Fruit fly (Drosophila melanogaster): ENCODE data around the gene CG1143.

Gene CG1143

DNA sequence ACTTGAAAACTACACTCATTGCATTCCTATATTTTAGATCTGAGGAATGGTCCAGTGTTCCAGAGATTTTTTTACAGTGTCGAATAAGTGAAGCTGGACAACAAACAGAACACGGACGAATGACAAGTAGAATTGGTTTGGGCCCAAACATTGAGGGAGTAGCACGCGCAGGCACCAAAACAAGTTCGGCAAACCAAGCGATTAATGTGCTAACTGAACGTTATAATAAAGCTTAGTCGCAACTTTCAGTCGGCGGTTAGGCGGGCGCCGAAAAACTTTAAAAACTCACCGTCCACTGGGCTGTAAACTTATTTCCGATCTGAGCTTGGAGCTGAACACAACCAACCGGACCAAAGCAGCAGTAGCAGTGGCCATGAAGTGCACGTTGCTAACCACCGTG lies at the start of gene CG1143:
CG1143 (plus strand) TSS at position 301 of the 400 bp plus-strand sequence.
- no peak for TF ChIP-seq noc (tag; optimal IDR thresholded peaks at IDR 0.05)

DNA sequence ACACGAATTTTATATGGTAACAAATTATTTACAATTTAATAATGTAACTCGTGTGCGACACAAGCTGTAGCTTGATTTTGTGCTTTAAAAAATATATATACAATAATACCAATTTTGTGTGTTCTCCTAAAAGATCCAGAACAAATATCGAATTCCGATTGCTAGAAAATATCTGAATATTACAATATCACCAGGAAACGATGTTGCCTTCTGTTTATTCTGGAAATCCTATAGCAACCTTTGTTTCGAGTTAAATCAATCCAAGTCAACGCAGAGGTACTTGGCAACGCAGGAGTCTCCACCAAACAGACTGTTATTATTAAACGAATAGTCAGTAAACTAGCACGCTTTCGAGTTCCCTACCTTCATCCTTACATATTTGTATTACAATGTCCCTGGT lies 49.7 kb upstream of the CG1143 start, which contains the start of gene CG16984:
CG16984 (plus strand) TSS at position 301 of the 400 bp plus-strand sequence.
- TF ChIP-seq noc (tag; optimal IDR thresholded peaks at IDR 0.05), result no peak

DNA sequence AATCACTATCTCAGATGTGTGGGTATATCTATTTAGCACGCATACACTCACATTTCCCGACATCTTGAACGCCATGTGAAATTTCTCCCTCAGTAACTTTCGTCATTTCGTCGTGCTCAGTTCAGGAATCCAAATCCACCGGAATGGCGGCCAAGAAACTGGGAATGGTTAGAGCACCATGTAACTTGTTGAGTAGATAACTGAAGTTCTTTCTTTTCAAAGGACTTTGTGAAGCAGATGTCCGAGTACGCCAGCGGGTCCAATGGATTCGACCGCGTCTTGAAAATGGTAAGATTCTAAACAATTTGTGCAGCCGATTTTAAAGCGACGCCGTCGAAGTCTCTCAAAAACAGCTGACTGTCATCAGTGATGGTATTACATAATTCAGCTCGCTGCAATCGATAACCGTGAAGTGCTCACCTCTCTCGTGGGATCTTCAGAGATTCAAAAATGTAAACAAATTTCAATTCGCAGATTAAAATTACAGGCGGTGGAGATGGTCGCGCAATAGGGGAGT lies 45.9 kb upstream of the CG1143 start, which contains the start of the genes CG16985 and CG12182:
CG16985 (plus strand) TSS at position 84 of the 517 bp plus-strand sequence.
CG12182 (minus strand) TSS at position 366 of the 517 bp plus-strand sequence.
- no peak for TF ChIP-seq noc (tag; optimal IDR thresholded peaks at IDR 0.05)

DNA sequence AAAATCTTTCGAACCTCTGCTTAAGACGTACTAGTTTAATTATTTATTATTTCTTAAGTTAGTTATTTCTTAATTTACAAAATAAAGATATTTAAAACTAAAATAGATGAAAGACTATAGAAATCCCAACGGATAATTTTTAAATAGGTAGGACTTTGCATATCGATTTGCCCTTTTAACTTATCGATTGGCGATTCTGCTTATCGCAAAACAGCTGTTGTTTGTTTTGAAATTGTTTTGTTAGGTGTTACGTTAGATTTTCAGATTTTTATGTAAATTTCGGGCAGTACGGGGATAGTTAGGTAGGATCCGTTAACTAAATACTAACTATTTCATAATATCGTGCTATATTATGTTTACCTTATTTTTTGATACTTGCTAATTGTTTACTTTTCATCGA lies 45.0 kb upstream of the CG1143 start, which contains the start of gene CG16986:
CG16986 (plus strand) TSS at position 188 of the 400 bp plus-strand sequence.
- TF ChIP-seq noc (tag; optimal IDR thresholded peaks at IDR 0.05), result no peak

DNA sequence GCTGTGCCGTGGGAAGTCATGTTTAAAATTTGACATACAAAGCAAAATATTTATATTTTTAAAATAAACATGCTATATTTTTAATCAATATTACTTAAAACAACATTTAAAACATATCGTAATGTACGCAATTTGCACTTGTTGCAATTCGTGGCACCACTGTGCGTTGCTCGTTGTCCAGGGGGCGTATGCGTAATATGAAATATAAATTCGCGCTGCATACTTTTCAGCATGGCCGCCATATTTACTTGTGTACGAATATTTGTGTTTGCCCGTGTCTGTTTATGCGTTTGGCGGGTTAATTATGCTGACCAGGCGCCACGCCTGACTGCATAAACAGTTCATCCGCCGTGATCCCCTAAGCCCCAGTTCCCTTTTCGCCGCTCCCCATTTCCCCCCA lies 36.3 kb upstream of the CG1143 start:
- TF ChIP-seq noc (tag; optimal IDR thresholded peaks at IDR 0.05), result no peak

DNA sequence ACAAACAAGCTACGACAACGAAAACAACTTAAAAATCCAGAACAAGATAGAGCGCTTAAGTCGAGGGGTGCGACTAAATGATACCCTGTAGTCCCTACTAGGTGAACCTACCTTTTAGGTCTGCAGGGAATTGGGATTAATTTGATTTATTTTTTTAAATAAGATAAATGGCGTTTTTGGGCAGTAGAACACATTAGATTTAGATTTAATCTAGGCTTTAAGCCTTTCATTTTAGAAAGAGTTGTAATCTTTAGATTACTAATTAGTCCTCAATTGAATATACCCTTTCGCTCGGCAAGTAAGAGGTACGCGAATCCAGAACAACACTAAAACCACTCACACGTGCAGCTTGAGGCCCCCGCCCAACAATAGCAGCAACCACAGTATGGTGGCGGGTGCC lies 30.9 kb upstream of the CG1143 start:
- TF ChIP-seq noc (tag; optimal IDR thresholded peaks at IDR 0.05), result no peak

DNA sequence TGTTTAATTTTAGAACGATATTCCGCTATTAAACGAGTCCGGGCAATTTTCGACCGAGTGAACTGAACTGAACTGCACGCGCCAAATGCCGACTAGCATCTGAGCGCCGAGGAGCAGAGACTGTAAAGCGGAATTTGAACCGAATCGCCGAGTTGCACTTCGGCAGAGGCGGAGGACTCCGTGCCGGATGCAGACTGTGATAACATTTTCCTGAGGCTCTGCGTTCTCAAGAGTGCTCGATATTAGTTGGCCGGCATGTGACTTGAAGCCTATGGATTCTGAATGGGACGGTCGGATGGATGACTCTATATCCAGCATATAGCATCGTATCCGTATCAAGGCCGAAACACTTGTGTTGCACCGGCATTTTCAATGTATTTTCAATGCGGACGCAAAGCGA lies 15.2 kb upstream of the CG1143 start, which contains the start of gene Pxn:
Pxn (minus strand) TSS at position 101 of the 400 bp plus-strand sequence.
- no peak for TF ChIP-seq noc (tag; optimal IDR thresholded peaks at IDR 0.05)

DNA sequence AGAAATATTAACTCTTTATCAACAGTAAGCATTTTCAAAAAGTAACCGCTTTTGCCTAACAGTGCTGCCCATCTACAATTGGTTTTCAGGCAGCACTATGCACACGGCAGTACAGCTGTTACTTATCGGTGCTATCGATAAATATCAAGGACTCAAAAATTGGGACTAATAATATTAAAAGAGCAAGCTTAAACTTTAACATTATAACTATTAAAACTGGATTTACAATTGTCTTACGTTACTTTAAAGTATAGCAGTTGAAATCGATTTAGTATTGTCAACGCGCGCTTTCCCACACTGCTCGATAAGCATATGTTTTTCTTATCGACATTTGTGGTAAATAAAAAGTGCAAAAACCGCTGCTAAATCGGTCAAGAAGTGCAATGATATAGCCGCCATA lies 13.8 kb upstream of the CG1143 start, which contains the start of the genes CG42245 and MEP-1:
CG42245 (plus strand) TSS at position 310 of the 400 bp plus-strand sequence.
MEP-1 (plus strand) TSS at position 310 of the 400 bp plus-strand sequence.
- TF ChIP-seq noc (tag; optimal IDR thresholded peaks at IDR 0.05), result no peak

DNA sequence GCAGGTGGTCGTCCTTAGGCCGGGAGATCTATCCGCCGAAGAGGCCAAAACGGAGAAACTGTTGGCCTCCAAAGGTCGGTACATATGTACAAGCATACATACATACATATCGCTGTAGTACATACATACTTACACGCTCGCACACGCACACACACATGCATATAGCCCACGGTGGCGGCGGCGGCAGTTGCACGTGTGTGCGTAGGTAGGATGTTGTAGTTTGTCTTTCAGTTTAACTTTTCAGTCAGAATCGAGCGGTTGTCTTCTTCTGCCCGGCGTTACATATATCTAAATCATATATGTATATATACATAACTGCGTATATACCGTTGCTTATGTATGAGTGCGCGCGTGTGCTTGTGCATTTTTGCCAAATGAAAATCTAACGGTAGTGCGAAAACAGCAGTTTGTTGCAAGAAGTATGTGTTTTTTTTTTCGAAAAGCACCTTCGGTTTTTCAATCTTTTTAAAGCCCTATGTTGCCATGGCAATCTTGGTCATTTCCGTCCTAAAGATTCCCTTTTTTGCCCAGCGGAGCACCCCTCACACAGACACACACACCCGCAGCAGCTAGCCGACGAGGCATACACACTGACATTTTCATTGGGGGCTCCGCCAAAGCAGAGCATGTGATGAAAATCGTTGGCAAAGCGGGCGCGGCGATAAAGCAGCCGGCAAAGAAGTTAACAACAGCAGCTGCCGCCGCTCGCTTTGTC lies 13.0 kb upstream of the CG1143 start:
- no peak for TF ChIP-seq noc (tag; optimal IDR thresholded peaks at IDR 0.05)

DNA sequence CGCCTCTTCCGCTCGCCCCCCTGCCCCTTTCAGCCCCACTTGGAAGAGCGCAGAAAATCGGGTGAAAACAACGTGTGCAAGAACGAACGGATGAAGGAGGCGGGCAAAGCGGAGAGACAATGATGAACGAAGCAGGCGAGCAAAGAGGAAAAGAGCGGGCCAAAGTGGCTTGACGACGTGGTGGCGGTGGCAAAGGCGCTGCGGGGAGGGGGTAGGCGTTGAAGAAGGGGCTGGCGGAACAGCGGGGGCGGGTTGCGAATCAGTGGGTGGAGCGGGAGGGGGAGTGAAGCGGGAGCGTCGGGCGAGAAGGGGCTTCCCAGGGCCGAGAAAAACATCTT lies 12.4 kb upstream of the CG1143 start:
- no peak for TF ChIP-seq noc (tag; optimal IDR thresholded peaks at IDR 0.05)

DNA sequence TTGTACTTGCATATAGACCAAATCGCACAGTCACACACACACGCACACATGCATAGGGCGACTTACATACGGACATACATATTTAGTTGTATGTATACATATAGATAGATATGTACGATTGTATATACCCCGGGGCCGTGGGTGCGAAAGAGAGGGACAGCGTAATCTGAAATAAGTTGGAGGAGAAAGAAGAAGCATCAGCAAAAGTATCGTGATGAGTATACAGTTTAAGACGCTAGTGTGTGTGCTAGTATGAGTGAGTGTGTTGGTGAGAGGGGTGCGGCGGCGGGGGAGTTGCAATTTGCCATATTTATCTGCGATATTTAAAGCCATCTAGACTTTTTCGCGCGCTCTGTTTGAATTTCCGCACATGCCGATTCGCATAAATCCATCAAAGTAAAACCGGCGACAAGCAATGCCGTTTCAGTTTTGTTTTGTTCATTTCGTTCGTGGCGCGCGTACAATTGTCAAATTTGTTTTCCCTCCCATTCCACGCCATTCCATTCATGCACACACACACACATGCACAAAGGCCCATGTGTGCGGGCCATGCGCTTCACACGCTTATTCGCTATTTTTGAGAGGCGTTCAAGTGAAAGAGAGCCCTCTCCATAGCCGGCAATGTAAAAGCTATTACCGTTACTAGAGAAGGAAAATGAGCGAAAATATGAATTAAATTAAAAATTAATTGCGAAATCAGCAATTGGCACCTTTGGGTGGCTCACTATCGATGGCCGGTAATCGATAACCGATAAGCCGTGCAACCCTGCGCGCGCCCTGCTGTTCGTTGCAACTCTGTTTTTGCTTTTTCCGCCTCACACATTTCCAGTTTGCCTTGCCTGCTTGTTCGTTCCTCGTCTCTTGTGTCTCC lies 10.0 kb upstream of the CG1143 start:
- peak; percentile 62 for TF ChIP-seq noc (tag; optimal IDR thresholded peaks at IDR 0.05)

DNA sequence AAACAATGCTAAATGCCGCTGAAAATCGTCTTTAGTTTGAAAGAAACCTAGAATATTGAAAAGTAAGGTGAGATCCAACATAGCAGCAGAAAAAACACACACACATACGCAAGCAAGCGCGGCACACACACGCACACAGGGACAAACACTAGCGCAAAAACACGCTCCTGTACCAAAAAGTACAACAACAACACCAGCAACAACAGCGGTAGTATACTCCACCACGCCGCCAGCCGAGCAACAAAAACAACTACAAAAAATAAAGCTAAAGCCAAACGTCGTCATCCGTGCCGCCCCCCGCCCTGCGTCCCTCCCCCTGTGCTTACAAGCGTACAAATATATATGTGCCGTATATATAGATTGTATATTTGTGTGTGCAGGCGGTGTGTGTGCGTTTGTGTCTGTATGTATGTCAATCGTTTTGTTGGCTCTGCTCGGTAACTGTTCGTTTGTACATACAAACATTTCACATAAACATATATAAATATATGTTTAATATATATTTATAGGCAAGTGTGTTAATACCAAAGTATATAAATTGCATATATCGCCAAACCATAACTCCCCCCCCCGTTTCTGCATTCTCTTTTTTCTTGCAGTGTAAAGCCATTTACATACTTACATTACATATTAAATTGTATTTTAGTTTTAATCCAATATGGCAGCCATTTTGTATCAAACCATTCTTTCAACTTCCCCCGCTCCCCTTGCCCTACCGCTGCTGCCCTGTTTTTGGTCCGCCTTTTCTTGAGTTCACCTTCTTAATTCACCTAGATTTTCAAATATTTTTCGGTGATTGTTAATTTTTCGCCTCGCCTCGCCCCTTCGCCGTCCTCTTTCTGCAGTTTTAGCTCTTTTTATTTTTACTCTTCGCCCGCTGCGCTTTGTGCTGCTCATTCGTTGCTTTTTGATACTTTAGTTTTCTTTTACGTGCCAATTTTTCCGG lies 8.9 kb upstream of the CG1143 start:
- TF ChIP-seq noc (tag; optimal IDR thresholded peaks at IDR 0.05), result no peak

DNA sequence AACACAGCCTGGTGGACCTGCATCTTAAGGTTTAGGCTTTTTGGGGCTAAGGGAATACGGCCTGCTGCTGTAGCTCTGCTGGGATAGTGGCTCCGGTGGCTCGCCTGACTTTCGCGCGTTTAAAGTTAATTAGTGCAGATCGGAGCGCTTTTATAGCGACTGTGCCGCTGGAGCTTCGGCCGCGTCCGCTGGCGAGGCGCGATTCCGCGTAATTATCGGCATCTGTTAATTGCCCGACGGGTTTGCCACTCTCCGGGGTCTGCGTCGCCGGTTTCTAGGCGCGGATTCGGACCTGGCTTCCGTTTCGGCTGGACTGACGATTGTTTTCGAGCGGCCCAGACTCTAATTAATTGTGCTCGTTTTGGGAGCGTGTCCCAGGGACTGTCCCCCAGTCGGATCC lies 1.8 kb upstream of the CG1143 start, which contains the start of gene CG14949:
CG14949 (minus strand) TSS at position 101 of the 400 bp plus-strand sequence.
- TF ChIP-seq noc (tag; optimal IDR thresholded peaks at IDR 0.05), result no peak

DNA sequence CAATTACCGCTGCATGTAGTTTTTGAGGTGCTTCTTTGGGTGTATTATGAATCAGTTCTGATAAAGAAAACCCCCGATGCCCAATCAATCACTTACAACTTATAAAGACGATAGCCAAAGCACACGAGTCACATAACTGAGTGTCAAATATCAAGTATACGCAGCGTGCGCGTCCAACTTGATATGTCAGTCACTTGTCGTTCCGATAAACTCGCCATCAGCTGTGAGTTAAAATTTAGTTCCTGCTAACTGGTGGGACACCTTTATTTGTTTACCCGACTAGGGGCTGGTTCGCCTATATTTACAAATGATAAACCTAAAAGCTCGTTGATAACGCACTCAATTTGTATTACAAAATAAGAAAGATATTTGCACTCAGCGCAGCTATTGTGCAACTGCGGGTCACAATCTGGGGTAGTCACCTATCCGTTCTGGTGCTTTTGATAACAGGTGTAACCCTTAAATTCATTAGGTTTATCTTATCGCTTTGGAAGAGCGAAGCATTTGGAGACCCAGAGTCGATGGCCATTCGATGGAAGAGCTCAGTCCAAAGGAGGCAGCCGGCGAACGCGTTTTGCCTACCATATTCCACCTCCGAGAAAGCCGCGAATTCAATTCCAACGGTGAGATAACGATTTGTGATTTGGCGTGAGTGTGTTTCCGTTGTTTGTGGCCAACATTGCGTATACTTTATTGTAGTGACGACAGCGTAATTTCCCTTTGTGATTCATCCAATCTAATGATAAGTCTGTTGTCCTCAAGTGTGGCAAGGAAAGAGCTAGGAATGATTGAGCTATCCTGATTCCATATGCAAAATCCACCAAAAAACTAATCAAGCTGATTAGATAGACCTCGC lies 2.6 kb downstream of the CG1143 start, which contains the start of gene CG1246:
CG1246 (plus strand) TSS at position 526 of the 856 bp plus-strand sequence.
- TF ChIP-seq noc (tag; optimal IDR thresholded peaks at IDR 0.05), result peak; percentile 68

Measured in whole organism, larva.